Worm (Caenorhabditis elegans) whole organism, early embryonic: ENCODE results near the gene F49F1.18.

Experiments
- B0310.2 ChIP-seq: sonication (generic microtip); optimal IDR thresholded peaks from 2 replicates; lab custom pipeline; 2016; ENCODE audit warnings: mild to moderate bottlenecking, missing genetic modification characterization, missing compliant biosample characterization
- F13C5.2 ChIP-seq: sonication (generic microtip); optimal IDR thresholded peaks from 2 replicates; lab custom pipeline; 2017; ENCODE audit warnings: mild to moderate bottlenecking, missing genetic modification characterization, inconsistent platforms, missing compliant biosample characterization
- ama-1 ChIP-seq: fragments of 150-350 bp; optimal IDR thresholded peaks from 2 replicates; lab custom pipeline; 2014
- ceh-13 ChIP-seq: fragments of 200-800 bp; sonication (Bioruptor generic); optimal IDR thresholded peaks from 2 replicates; lab custom pipeline; 2018; ENCODE audit warnings: mild to moderate bottlenecking, missing genetic modification characterization, missing compliant biosample characterization
- ets-7 ChIP-seq: sonication (generic microtip); optimal IDR thresholded peaks from 2 replicates; lab custom pipeline; 2016; ENCODE audit warnings: missing genotype, missing genetic modification characterization, missing compliant biosample characterization
- hmg-4 ChIP-seq: fragments of 200-800 bp; sonication (Bioruptor generic); optimal IDR thresholded peaks from 2 replicates; lab custom pipeline; 2018; ENCODE audit warnings: mild to moderate bottlenecking, missing genetic modification characterization, missing compliant biosample characterization
- scrt-1 ChIP-seq: fragments of 200-800 bp; sonication (Bioruptor generic); IDR thresholded peaks from 2 replicates; pipeline ENCODE4 v1.3.6; 2022; ENCODE audit warnings: missing genetic modification characterization, missing compliant biosample characterization
- tbx-11 ChIP-seq: fragments of 200-800 bp; sonication (Bioruptor generic); IDR thresholded peaks from 2 replicates; pipeline ENCODE4 v1.3.6; 2022; ENCODE audit warnings: missing genetic modification characterization, missing compliant biosample characterization

ce11 chrIV:4140265-4140664, at the start of gene F49F1.18:
- TF ChIP-seq hmg-4 (GFP tag; lab: Kevin White, UChicago) (no peak), ceh-13 (GFP tag; lab: Kevin White, UChicago) (no peak), ama-1 (lab: Kevin White, UChicago) (no peak), ets-7 (tag; lab: Kevin White, UChicago) (no peak), B0310.2 (tag; lab: Kevin White, UChicago) (no peak), tbx-11 (no peak), F13C5.2 (tag; lab: Kevin White, UChicago) (no peak), scrt-1 (no peak)
